Worm (Caenorhabditis elegans) whole organism, young adult: ENCODE data around the gene B0336.7.

ENCODE experiments used
- B0336.3 ChIP-seq: fragments of 200-800 bp; sonication (Bioruptor generic); IDR thresholded peaks from 2 replicates; pipeline ENCODE4 v1.3.6; 2022; ENCODE audit warnings: missing genetic modification characterization, missing compliant biosample characterization
- F23B12.7 ChIP-seq: sonication (generic microtip); optimal IDR thresholded peaks from 2 replicates; lab custom pipeline; 2017; ENCODE audit warnings: missing genetic modification characterization, mild to moderate bottlenecking, missing compliant biosample characterization, antibody characterized with exemption, moderate library complexity; ENCODE audit not compliant: insufficient read depth
- Y67H2A.10 ChIP-seq: fragments of 200-800 bp; sonication (Bioruptor generic); conservative IDR thresholded peaks from 2 replicates; pipeline ENCODE4 v1.3.6; 2022; ENCODE audit warnings: missing genetic modification reagents, missing genetic modification characterization, missing compliant biosample characterization
- ccch-3 ChIP-seq: fragments of 200-800 bp; sonication (Bioruptor generic); optimal IDR thresholded peaks from 2 replicates; lab custom pipeline; 2018; ENCODE audit warnings: mild to moderate bottlenecking, missing genetic modification characterization, missing compliant biosample characterization
- ceh-100 ChIP-seq: fragments of 200-800 bp; sonication (Bioruptor generic); IDR thresholded peaks from 2 replicates; pipeline ENCODE4 v1.3.6; 2022; ENCODE audit warnings: missing genetic modification reagents, missing genetic modification characterization, missing compliant biosample characterization
- dox-1 ChIP-seq: fragments of 200-800 bp; sonication (Bioruptor generic); IDR thresholded peaks from 2 replicates; pipeline ENCODE4 v1.3.6; 2022; ENCODE audit warnings: missing genetic modification reagents, missing genetic modification characterization, missing compliant biosample characterization
- dpff-1 ChIP-seq: sonication (generic microtip); optimal IDR thresholded peaks from 2 replicates; lab custom pipeline; 2017; ENCODE audit warnings: mild to moderate bottlenecking, missing genetic modification characterization, missing compliant biosample characterization
- mel-28 ChIP-seq: sonication (generic microtip); optimal IDR thresholded peaks from 2 replicates; lab custom pipeline; 2016; ENCODE audit warnings: borderline replicate concordance, mild to moderate bottlenecking, missing genetic modification characterization, missing compliant biosample characterization
- snpc-4 ChIP-seq, 5 experiments: fragments of 150-350 bp in 1 of 5; sonication (generic microtip) in 4 of 5; optimal IDR thresholded peaks; 2 replicates each; lab custom pipeline; 2014 to 2018; ENCODE audit warnings: missing genetic modification characterization in 5 of 5, missing biosample characterization in 3 of 5, antibody characterized with exemption in 2 of 5, mild to moderate bottlenecking in 2 of 5, missing compliant biosample characterization in 2 of 5, missing genotype in 2 of 5, moderate library complexity in 2 of 5, missing genetic modification reagents in 1 of 5
- tbx-9 ChIP-seq: sonication (generic microtip); optimal IDR thresholded peaks from 2 replicates; lab custom pipeline; 2016; ENCODE audit warnings: borderline replicate concordance, missing genetic modification characterization, inconsistent platforms, missing compliant biosample characterization
- tlf-1 ChIP-seq: fragments of 200-800 bp; sonication (Bioruptor generic); optimal IDR thresholded peaks from 2 replicates; lab custom pipeline; 2018; ENCODE audit warnings: mild to moderate bottlenecking, missing genetic modification characterization, missing compliant biosample characterization
- unc-62 ChIP-seq: fragments of 150-350 bp; optimal IDR thresholded peaks from 2 replicates; lab custom pipeline; 2014; ENCODE audit warnings: missing biosample characterization, missing genetic modification reagents, missing genetic modification characterization

DNA sequence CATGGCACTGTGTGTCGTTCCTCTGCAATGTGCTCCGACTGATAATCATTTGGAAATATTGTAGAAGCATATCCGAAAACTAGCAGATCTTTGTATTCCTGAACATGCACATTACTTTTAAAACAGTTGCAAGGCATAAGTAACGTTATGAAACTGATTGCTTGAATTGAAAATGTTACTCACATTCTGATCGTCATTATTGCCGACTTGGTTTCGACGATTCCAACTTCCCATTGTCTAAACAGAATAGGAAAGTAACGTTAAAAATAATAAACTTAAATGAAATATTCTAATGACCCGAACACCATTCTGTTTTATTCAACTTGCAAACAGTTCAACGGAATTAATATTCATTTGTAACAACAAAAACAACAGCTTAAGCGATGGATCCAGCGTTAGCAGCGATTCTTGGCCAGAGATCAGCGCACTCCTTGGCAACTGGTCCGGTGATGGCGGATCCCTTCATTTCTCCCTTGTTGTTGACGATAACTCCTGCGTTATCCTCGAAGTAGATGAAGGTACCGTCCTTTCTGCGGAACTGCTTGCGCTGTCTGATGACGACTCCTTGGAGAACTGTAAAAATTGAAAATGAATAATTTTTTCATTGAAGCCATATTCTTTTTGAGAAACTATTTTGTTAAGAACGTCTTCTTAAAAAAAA lies 8.2 kb upstream of the B0336.7 start, which contains the start of gene swp-1:
- TF ChIP-seq F23B12.7 (tag; lab: Kevin White, UChicago) (no peak), snpc-4 (GFP tag; optimal IDR thresholded peaks at IDR 0.05; lab: Kevin White, UChicago) (no peak), snpc-4 (tag; optimal IDR thresholded peaks at IDR 0.05; lab: Kevin White, UChicago) (no peak), tbx-9 (tag; lab: Kevin White, UChicago) (no peak), ccch-3 (no peak), unc-62 (GFP tag; lab: Kevin White, UChicago) (no peak), dpff-1 (tag; lab: Kevin White, UChicago) (no peak), mel-28 (tag; lab: Kevin White, UChicago) (no peak), Y67H2A.10 (GFP tag; lab: Robert Waterston, UW) (no peak), dox-1 (no peak), ceh-100 (peak; percentile 16; the same call in 1 of the 2 replicates), B0336.3 (GFP tag; lab: Robert Waterston, UW) (peak; percentile 97), tlf-1 (GFP tag; lab: Kevin White, UChicago) (peak; percentile 54)
